Worm (Caenorhabditis elegans) whole organism, midembryonic: ENCODE results near the gene ugtp-1.

Experiments used
- ztf-23 ChIP-seq: fragments of 200-800 bp; sonication (Bioruptor generic); IDR thresholded peaks from 2 replicates; pipeline ENCODE4 v1.3.6; 2022; ENCODE audit warnings: missing genetic modification reagents, missing genetic modification characterization, missing compliant biosample characterization
- ztf-29 ChIP-seq: fragments of 200-800 bp; sonication (Bioruptor generic); IDR thresholded peaks from 2 replicates; pipeline ENCODE4 v1.3.6; 2022; ENCODE audit warnings: missing genetic modification reagents, missing genetic modification characterization, missing compliant biosample characterization

ce11 chrIII:8772428-8773027, 22.0 kb upstream of the ugtp-1 start:
- TF ChIP-seq ztf-23 (GFP tag; lab: Robert Waterston, UW) (no peak), ztf-29 (GFP tag; lab: Robert Waterston, UW) (no peak)
